Fruit fly (Drosophila melanogaster) S2 (cell line): ENCODE data around the gene yellow-f2.

Experiments used
- CG8478 ChIP-seq: fragments of >200 bp; optimal IDR thresholded peaks from 2 replicates; lab custom pipeline; 2018
- CTCF ChIP-seq, 2 experiments: fragments of >200 bp; optimal IDR thresholded peaks; 2 replicates each; lab custom pipeline; 2018

yellow-f2 gene

DNA sequence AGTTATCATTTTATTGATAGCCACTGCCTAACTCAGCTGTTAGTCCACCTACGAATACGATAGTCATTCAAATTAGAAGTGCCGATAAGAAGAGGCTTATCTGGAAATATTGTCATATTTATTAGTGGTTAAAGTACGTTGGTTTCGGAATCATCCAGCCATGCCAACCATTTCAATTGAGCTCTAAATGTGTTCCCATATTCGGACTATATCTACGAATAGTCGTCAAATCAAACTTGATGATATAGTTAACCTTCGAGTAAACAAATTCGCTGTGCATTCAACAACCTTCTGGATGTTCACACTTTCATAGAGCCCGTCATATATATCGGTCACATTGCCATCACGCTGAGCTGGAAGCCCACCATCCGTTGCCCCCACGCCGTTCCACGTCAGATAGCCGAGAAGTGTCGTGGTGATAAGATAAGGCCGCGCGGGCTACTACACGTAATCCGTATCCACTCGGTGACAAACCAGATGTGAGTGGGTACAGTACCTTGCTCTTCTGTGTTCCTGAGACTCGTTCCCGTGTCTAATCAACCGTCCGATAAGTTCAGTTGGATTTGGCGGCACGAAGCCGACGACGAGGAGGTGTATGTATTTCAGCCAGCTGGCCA, 23.4 kb upstream of the yellow-f2 start:
- TF ChIP-seq CTCF (optimal IDR thresholded peaks at IDR 0.05; lab: Kevin White, UChicago), result no peak
- no peak for TF ChIP-seq CG8478 (lab: Kevin White, UChicago)

DNA sequence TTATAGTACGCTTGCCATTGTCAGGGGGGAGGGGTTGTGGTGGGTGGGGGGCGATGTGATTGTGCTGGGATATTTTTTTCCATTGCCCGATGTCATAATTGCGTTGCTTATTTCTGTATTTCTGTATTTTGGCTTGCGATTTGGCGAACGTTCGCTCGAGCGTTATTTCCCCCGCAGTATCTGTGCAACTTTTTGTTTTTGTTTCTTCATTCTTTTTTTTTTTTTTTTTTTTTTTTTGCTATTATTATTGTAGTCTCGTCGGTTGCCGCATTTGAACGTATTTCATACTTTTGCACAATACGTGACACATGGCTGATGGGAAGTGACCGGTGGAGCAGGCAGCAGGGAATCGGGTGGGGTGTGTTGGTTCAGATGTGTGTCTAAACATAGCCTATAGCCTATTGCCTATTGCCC, 22.7 kb upstream of the yellow-f2 start:
- TF ChIP-seq CG8478 (lab: Kevin White, UChicago), result no peak
- no peak for TF ChIP-seq CTCF (optimal IDR thresholded peaks at IDR 0.05; lab: Kevin White, UChicago)

DNA sequence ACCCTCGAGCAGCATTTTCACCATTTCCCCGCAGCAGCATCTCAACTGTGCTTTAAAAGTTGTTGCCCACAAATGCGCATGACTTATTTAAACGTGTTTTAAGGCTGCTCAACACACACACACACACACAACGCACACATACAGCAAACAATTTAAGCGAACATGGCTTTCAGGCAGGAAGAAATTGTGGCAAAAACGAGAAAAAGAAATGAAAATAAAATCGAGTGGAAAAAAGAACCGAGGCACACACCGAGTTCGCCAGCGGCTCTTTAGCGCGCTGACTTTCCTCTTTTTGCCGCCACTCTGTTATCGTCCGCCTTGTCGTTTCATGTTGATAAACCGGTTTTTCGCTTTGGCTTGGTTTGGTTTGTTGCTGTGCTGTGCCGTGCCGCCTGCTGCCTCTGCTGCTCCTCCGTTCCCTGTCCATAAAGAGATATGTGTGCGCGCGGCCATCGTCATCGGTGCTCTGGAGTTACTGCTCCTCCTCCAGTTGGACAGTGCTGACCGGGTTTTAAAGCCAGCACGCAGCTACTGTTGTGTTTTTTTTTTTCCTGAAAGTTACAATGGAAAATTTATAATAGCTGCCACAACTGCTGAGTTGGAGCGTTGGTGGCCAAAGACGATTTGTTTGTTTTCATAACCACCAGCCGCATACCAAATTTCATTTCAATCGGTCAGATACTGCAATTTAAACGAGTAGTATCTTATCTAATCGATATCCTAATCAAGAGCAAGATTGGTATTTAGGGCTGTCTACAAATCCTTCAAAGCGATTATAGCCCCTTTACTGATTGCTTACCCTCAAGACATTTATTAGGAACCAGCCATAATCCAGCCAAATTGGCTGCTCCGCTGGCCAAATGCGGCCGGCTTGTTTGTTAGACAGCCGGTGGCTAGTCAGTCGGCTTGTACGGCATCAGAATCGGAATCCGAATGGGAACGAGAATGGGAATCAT, 21.1 kb upstream of the yellow-f2 start:
- TF ChIP-seq CG8478 (lab: Kevin White, UChicago) (no peak), CTCF (optimal IDR thresholded peaks at IDR 0.05; lab: Kevin White, UChicago) (no peak)

DNA sequence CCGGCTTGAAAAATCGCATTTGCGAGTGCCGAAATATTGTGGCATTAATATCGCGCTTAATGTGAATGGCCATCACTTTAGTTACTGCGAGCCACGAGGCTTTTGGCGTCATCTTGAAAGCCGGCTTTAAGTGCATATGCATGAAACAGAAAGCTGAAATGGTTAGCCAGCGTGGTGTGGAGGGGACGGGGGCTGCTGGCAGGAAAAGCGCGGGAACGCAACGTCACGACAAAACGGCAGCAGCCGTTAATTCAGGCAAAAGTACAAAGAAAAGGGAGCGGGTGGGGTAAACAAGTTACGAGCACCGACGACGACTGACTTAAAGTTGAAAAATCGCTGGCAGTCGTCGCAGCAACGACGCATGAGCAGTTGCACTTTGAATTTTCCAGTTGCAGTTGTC, 20.5 kb upstream of the yellow-f2 start:
- TF ChIP-seq CTCF (optimal IDR thresholded peaks at IDR 0.05; lab: Kevin White, UChicago) (no peak), CG8478 (lab: Kevin White, UChicago) (no peak)

DNA sequence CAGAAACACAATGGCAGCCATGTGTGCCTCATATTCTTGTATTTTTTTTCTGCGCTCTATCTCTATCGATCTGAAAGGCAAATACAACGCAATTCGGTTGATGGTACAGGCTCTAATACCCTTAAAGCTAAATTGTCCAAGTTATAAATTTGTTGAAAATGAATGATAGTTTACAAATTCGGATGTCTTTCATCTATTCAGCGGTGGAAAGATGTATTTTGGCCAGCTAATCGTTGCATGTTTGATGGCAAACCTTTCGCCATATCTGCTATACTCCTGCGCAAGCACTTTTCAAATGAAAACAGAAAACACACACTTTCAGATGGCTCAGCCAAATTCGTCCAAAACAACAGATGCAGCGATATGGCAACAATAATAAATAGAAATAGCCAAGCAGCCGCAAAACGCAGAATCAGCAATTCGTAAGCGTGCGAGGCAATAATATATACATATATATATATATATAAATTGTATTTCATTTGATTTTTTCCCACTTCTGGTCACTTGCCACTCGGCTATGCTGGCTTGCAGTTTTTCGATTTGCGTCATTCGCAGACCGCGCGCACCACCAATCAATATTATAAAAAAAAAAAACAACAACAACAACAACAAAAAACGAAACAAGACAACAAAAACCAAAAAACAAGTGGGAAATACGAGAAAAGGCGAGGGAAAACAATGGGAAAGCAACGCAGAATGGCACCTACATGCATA, 19.4 kb upstream of the yellow-f2 start:
- TF ChIP-seq CTCF (optimal IDR thresholded peaks at IDR 0.05; lab: Kevin White, UChicago), result no peak
- no peak for TF ChIP-seq CG8478 (lab: Kevin White, UChicago)

DNA sequence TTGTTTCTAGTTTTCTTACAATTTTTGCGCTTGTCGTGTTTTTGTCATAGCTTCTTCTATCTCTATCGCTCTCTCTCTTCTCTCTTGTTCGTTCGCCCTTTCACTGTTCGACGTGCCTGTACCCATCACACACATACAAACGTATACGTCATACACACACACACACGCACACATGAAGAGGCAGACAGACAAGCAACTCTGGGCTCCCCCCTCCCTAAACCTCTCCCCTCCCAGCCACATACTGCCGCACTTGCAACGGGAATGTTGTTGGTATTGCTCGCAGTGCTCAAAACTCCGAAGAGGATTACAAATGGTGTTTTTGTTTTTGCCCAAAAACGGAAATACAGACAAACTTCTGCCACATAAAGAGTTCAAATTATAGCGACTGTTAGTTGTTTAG, 18.0 kb upstream of the yellow-f2 start:
- TF ChIP-seq CTCF (optimal IDR thresholded peaks at IDR 0.05; lab: Kevin White, UChicago), result no peak
- no peak for TF ChIP-seq CG8478 (lab: Kevin White, UChicago)

DNA sequence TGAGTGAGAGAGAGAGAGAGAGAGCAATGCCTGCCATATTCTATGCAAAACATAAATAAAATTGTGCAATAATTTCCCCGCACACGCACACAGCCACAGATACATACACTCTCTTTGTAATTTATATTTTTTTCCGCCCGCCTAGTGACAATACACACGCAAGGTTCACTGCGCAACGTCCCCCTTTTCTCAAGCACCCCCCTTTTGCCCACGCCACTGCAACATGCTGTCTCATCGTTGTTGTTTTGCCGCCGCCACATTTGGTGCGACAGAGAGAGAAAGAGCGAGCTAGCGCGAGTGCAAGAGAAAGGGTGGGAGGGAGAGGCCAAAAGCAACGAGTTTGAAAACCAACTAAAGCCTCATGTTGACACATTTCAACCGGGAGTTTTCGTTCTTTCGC, 17.4 kb upstream of the yellow-f2 start:
- TF ChIP-seq CG8478 (lab: Kevin White, UChicago) (no peak), CTCF (optimal IDR thresholded peaks at IDR 0.05; lab: Kevin White, UChicago) (no peak)

DNA sequence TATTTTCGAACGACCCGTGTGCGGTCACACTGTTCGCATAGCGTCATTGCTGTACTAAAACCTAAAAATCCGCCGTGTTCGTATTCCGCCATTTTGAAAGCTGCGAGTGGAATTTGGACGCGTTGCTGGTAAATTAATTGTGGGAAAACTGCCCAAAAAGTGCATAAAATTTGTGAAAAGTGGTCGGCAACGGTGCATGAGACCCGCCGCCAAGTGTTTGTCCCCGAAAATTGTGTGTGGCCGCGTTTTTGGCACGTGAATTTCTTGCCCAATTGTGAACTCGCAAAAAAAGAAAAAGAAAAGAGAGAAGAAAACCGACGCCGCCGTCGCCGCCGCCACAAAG, 16.6 kb upstream of the yellow-f2 start, which contains the start of gene CtBP:
Gene CtBP (plus strand): TSS at position 29 of the 343 bp plus-strand sequence.
- no peak for TF ChIP-seq CG8478 (lab: Kevin White, UChicago)
- TF ChIP-seq CTCF (optimal IDR thresholded peaks at IDR 0.05; lab: Kevin White, UChicago), result no peak

DNA sequence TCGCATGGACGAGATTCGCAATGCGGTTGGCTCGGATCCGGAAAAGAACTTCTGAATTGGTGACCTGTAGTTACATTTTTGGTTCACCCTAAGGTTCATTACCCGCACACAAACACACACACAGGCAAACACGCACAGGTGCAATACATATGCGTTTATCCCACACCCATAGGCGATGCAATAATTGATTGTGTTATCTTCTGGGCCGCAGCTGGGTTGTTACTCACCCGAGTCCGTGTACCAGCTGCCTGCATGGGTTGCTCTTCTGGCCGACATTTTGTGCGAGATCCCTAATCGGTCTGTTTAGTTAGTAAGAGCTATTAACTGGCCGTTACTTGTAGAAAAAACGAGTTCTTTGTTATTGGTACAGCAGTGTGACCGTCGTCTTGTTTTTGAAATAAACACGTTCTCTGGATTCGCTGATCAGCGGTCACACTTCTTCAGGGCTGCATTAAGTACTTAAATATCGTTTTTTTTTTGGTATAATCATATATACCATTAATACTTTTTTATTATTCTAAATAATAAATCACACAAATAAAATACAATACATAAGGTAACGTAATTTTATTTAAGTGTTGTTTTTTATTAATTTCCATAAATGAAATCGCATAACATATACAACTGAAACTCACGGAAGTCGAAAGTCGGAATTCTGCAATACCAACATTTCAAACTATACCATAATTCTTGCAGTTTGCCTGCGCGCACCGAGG, 16.1 kb upstream of the yellow-f2 start, which contains the start of gene CG8031:
Gene CG8031 (minus strand): TSS at position 406 of the 716 bp plus-strand sequence.
- no peak for TF ChIP-seq CTCF (optimal IDR thresholded peaks at IDR 0.05; lab: Kevin White, UChicago)
- no peak for TF ChIP-seq CG8478 (lab: Kevin White, UChicago)

DNA sequence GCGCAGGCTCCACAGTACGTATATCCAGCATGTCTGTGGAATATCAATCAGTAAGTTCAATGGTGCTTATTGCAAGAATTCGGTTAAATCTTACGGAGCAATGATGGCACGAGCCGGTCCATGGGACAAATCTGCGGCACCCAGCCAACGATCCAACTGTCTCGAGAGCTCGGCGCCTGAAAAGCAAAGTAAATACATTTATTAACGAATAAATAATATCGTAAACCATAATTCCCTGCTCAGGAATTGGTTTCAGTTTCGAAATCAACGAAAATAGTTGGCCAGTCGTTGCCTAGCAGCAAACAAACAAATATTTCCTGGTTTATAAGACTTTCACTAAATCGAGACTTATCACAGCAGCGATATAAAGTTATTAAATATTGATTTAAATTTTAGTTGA, 14.6 kb upstream of the yellow-f2 start, which contains the start of gene CG11656:
Gene CG11656 (plus strand): TSS at position 301 of the 400 bp plus-strand sequence.
- no peak for TF ChIP-seq CTCF (optimal IDR thresholded peaks at IDR 0.05; lab: Kevin White, UChicago)
- TF ChIP-seq CG8478 (lab: Kevin White, UChicago), result no peak

DNA sequence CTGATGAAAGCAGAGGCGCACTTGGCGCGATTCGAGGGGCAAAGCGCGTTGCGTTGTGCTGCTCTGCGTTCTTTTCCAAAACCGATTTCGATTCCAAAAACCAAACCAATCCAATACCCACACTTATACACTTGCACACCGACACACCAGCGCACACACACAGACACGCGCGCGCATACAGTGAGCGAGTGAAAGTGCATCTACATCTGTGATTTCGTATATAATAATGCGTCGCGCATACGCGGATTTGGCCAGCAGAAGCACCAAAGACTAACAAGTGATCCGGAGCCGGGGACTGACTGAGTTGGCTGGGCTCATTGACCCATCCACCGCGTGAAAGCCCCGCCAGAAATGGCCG, 3.3 kb upstream of the yellow-f2 start:
- TF ChIP-seq CG8478 (lab: Kevin White, UChicago) (no peak), CTCF (optimal IDR thresholded peaks at IDR 0.05; lab: Kevin White, UChicago) (no peak)

DNA sequence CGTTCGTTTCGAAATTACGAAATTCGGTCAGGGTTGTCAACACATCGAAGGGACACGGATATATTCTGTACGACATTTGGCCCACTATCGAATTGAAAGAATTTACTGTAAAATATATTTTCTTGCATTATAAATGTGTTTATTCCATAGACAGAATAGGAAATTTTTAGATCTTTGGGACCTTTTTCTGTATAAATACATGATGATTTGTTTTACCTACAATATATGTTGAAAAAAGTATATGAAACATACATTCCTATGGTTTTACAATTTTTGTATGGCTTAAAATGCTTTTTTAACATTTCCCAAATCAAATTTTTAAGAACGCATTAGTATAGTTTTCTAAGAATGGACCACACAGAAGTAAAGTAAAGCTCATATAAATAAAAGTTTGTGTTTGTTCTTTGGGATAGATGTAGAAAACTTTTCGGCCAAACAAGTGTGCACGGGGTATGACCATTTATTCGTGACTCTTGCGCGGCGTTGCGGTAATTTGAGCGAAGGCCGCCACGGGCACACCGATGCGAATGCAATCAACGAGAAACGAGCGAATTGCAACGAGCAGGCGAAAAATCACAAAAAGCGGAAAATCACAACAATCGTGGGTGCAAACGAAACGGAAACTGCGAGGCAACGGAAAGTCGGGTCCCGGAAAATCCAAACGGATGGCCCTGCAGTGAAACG, 2.7 kb upstream of the yellow-f2 start, which contains the start of the genes CG17327, CG44194 and CG7518:
Gene CG17327 (minus strand): TSS at position 177 of the 684 bp plus-strand sequence.
Gene CG44194 (minus strand): TSS at position 177 of the 684 bp plus-strand sequence.
Gene CG7518 (plus strand): TSS at position 540 of the 684 bp plus-strand sequence.
- no peak for TF ChIP-seq CTCF (optimal IDR thresholded peaks at IDR 0.05; lab: Kevin White, UChicago)
- TF ChIP-seq CG8478 (lab: Kevin White, UChicago), result no peak

DNA sequence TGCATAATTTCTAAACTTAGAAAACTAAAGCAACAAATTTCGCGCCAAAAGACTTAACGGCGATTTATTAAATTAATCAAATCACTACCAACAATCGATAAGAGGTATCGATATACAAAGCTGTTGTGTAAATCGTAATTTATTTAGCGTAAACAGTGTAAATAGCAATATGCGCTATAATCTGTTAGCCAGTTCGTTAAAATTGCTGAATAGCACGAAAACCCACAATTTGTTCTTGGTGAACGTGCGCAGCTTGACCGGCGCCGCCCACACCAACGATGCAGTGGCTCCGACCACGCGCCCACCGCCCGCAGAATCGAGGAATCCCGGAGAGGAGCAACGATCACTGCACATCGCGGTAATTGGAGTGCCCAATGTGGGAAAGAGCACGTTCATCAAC, 575 bp upstream of the yellow-f2 start, which contains the start of gene CG7488:
Gene CG7488 (plus strand): TSS at position 99 of the 400 bp plus-strand sequence.
- TF ChIP-seq CTCF (optimal IDR thresholded peaks at IDR 0.05; lab: Kevin White, UChicago), result no peak
